Worm (Caenorhabditis elegans) whole organism, young adult: Measurements from ENCODE around the gene ddn-3.

Experiments
- D2030.7 ChIP-seq: fragments of 200-800 bp; sonication (Bioruptor generic); IDR thresholded peaks from 2 replicates; pipeline ENCODE4 v1.3.6; 2022; ENCODE audit warnings: missing genetic modification reagents, missing genetic modification characterization, missing compliant biosample characterization
- F22D6.2 ChIP-seq: sonication (generic microtip); optimal IDR thresholded peaks from 2 replicates; lab custom pipeline; 2016; ENCODE audit warnings: mild to moderate bottlenecking, missing genetic modification characterization, missing compliant biosample characterization
- F23B12.7 ChIP-seq: sonication (generic microtip); optimal IDR thresholded peaks from 2 replicates; lab custom pipeline; 2017; ENCODE audit warnings: missing genetic modification characterization, mild to moderate bottlenecking, missing compliant biosample characterization, antibody characterized with exemption, moderate library complexity; ENCODE audit not compliant: insufficient read depth
- F49E8.2 ChIP-seq: sonication (generic microtip); optimal IDR thresholded peaks from 3 replicates; lab custom pipeline; 2017; ENCODE audit warnings: missing genetic modification characterization, mild to moderate bottlenecking, missing compliant biosample characterization, antibody characterized with exemption, moderate library complexity; ENCODE audit not compliant: insufficient read depth
- K12H6.12 ChIP-seq: fragments of 200-800 bp; sonication (Bioruptor generic); optimal IDR thresholded peaks from 2 replicates; lab custom pipeline; 2018; ENCODE audit warnings: mild to moderate bottlenecking, missing genetic modification characterization, missing compliant biosample characterization
- Y53G8AR.9 ChIP-seq: fragments of 200-800 bp; sonication (Bioruptor generic); conservative IDR thresholded peaks from 2 replicates; pipeline ENCODE4 v1.3.6; 2022; ENCODE audit warnings: missing genetic modification reagents, missing genetic modification characterization, missing compliant biosample characterization
- Y67H2A.10 ChIP-seq: fragments of 200-800 bp; sonication (Bioruptor generic); conservative IDR thresholded peaks from 2 replicates; pipeline ENCODE4 v1.3.6; 2022; ENCODE audit warnings: missing genetic modification reagents, missing genetic modification characterization, missing compliant biosample characterization
- Y79H2A.3 ChIP-seq: fragments of 200-800 bp; sonication (Bioruptor generic); conservative IDR thresholded peaks from 2 replicates; pipeline ENCODE4 v1.3.6; 2022; ENCODE audit warnings: missing genetic modification reagents, missing genetic modification characterization, missing compliant biosample characterization
- Y95B8A.8 ChIP-seq: fragments of 200-800 bp; sonication (Bioruptor generic); IDR thresholded peaks from 2 replicates; pipeline ENCODE4 v1.3.6; 2022; ENCODE audit warnings: missing genetic modification reagents, missing genetic modification characterization, missing compliant biosample characterization
- ama-1 ChIP-seq, 3 experiments: fragments of 150-350 bp in 1 of 3; sonication (generic microtip) in 2 of 3; optimal IDR thresholded peaks; 2 replicates each; lab custom pipeline; 2014 to 2018; ENCODE audit warnings: missing biosample characterization in 2 of 3, missing genetic modification characterization in 2 of 3, missing genetic modification reagents in 2 of 3
- aptf-2 ChIP-seq: fragments of 200-800 bp; sonication (Bioruptor generic); conservative IDR thresholded peaks from 2 replicates; pipeline ENCODE4 v1.3.6; 2022; ENCODE audit warnings: missing genetic modification reagents, missing genetic modification characterization, missing compliant biosample characterization
- attf-6 ChIP-seq: fragments of 200-800 bp; sonication (Bioruptor generic); IDR thresholded peaks from 2 replicates; pipeline ENCODE4 v1.3.6; 2022; ENCODE audit warnings: missing genetic modification reagents, missing genetic modification characterization, missing compliant biosample characterization
- ccch-3 ChIP-seq: fragments of 200-800 bp; sonication (Bioruptor generic); optimal IDR thresholded peaks from 2 replicates; lab custom pipeline; 2018; ENCODE audit warnings: mild to moderate bottlenecking, missing genetic modification characterization, missing compliant biosample characterization
- ceh-100 ChIP-seq: fragments of 200-800 bp; sonication (Bioruptor generic); IDR thresholded peaks from 2 replicates; pipeline ENCODE4 v1.3.6; 2022; ENCODE audit warnings: missing genetic modification reagents, missing genetic modification characterization, missing compliant biosample characterization
- ceh-27 ChIP-seq: fragments of 200-800 bp; sonication (Bioruptor generic); optimal IDR thresholded peaks from 2 replicates; lab custom pipeline; 2018; ENCODE audit warnings: mild to moderate bottlenecking, missing genetic modification characterization, moderate library complexity, missing compliant biosample characterization
- chd-7 ChIP-seq: sonication (generic microtip); optimal IDR thresholded peaks from 2 replicates; lab custom pipeline; 2016; ENCODE audit warnings: mild to moderate bottlenecking, missing genetic modification characterization, moderate library complexity, missing compliant biosample characterization
- dpl-1 ChIP-seq: fragments of 150-350 bp; optimal IDR thresholded peaks from 2 replicates; lab custom pipeline; 2014; ENCODE audit warnings: missing biosample characterization, missing genetic modification reagents, missing genetic modification characterization
- efl-1 ChIP-seq: fragments of 150-350 bp; optimal IDR thresholded peaks from 2 replicates; lab custom pipeline; 2014; ENCODE audit warnings: missing biosample characterization, missing genetic modification reagents, missing genetic modification characterization
- egl-44 ChIP-seq: fragments of 200-800 bp; sonication (Bioruptor generic); IDR thresholded peaks from 2 replicates; pipeline ENCODE4 v1.3.6; 2022; ENCODE audit warnings: missing genetic modification reagents, missing genetic modification characterization, missing compliant biosample characterization
- ets-4 ChIP-seq: fragments of 200-800 bp; sonication (Bioruptor generic); optimal IDR thresholded peaks from 2 replicates; lab custom pipeline; 2018; ENCODE audit warnings: mild to moderate bottlenecking, missing genetic modification characterization, missing compliant biosample characterization
- fkh-3 ChIP-seq: sonication (generic microtip); optimal IDR thresholded peaks from 2 replicates; lab custom pipeline; 2016; ENCODE audit warnings: mild to moderate bottlenecking, missing genetic modification characterization, missing compliant biosample characterization
- gei-17 ChIP-seq: fragments of 200-800 bp; sonication (Bioruptor generic); optimal IDR thresholded peaks from 2 replicates; lab custom pipeline; 2018; ENCODE audit warnings: mild to moderate bottlenecking, missing genetic modification characterization, missing compliant biosample characterization
- hlh-26 ChIP-seq: fragments of 200-800 bp; sonication (Bioruptor generic); conservative IDR thresholded peaks from 2 replicates; pipeline ENCODE4 v1.3.6; 2022; ENCODE audit warnings: missing genetic modification reagents, missing genetic modification characterization, missing compliant biosample characterization
- hsf-1 ChIP-seq: fragments of 200-800 bp; sonication (Bioruptor generic); IDR thresholded peaks from 2 replicates; pipeline ENCODE4 v1.3.6; 2022; ENCODE audit warnings: missing genetic modification reagents, missing genetic modification characterization, missing compliant biosample characterization
- let-526 ChIP-seq: fragments of 200-800 bp; sonication (Bioruptor generic); IDR thresholded peaks from 2 replicates; pipeline ENCODE4 v1.3.6; 2022; ENCODE audit warnings: missing genetic modification reagents, missing genetic modification characterization, missing compliant biosample characterization
- lin-26 ChIP-seq: fragments of 200-800 bp; sonication (Bioruptor generic); IDR thresholded peaks from 2 replicates; pipeline ENCODE4 v1.3.6; 2022; ENCODE audit warnings: missing genetic modification reagents, missing genetic modification characterization, missing compliant biosample characterization
- lin-35 ChIP-seq, 3 experiments: fragments of 150-350 bp in 2 of 3; sonication (generic microtip) in 1 of 3; optimal IDR thresholded peaks; 2 replicates each; lab custom pipeline; 2014 to 2018; ENCODE audit warnings: missing biosample characterization in 3 of 3, missing genetic modification characterization in 3 of 3, missing genetic modification reagents in 3 of 3
- lsy-27 ChIP-seq: sonication (generic microtip); optimal IDR thresholded peaks from 2 replicates; lab custom pipeline; 2017; ENCODE audit warnings: missing genetic modification characterization, mild to moderate bottlenecking, missing compliant biosample characterization, antibody characterized with exemption, missing genotype, borderline replicate concordance; ENCODE audit not compliant: insufficient read depth
- madf-10 ChIP-seq: sonication (generic microtip); optimal IDR thresholded peaks from 2 replicates; lab custom pipeline; 2016; ENCODE audit warnings: mild to moderate bottlenecking, missing genetic modification characterization, missing compliant biosample characterization
- mes-4 ChIP-seq: sonication (generic microtip); optimal IDR thresholded peaks from 2 replicates; lab custom pipeline; 2016; ENCODE audit warnings: missing genotype, missing genetic modification characterization, missing compliant biosample characterization
- nhr-179 ChIP-seq: sonication (generic microtip); optimal IDR thresholded peaks from 2 replicates; lab custom pipeline; 2016; ENCODE audit warnings: mild to moderate bottlenecking, missing genetic modification characterization, missing compliant biosample characterization
- nhr-80 ChIP-seq: sonication (generic microtip); optimal IDR thresholded peaks from 2 replicates; lab custom pipeline; 2016; ENCODE audit warnings: missing genetic modification characterization, missing compliant biosample characterization
- nhr-90 ChIP-seq: sonication (generic microtip); optimal IDR thresholded peaks from 2 replicates; lab custom pipeline; 2016; ENCODE audit warnings: missing genotype, mild to moderate bottlenecking, missing genetic modification characterization, missing compliant biosample characterization
- pbrm-1 ChIP-seq: fragments of 200-800 bp; sonication (Bioruptor generic); IDR thresholded peaks from 2 replicates; pipeline ENCODE4 v1.3.6; 2022; ENCODE audit warnings: missing genetic modification reagents, missing genetic modification characterization, missing compliant biosample characterization
- rec-8 ChIP-seq, 2 experiments: sonication (generic microtip); optimal IDR thresholded peaks; 2 replicates each; lab custom pipeline; 2016; ENCODE audit warnings: mild to moderate bottlenecking in 2 of 2, missing genetic modification characterization in 2 of 2, missing genetic modification reagents in 2 of 2, missing genotype in 2 of 2, missing biosample characterization in 1 of 2, missing compliant biosample characterization in 1 of 2, moderate library complexity in 1 of 2
- repo-1 ChIP-seq: sonication (generic microtip); optimal IDR thresholded peaks from 2 replicates; lab custom pipeline; 2017; ENCODE audit warnings: mild to moderate bottlenecking, missing genetic modification characterization, missing compliant biosample characterization
- rpc-1 ChIP-seq, 2 experiments: fragments of 150-350 bp in 1 of 2; sonication (generic microtip) in 1 of 2; optimal IDR thresholded peaks; 2 replicates each; lab custom pipeline; 2014 to 2018; ENCODE audit warnings: missing biosample characterization in 1 of 2, missing genetic modification characterization in 1 of 2, missing genetic modification reagents in 1 of 2, missing genotype in 1 of 2
- sdz-38 ChIP-seq: sonication (generic microtip); optimal IDR thresholded peaks from 2 replicates; lab custom pipeline; 2016; ENCODE audit warnings: missing genotype, missing genetic modification characterization, missing compliant biosample characterization
- somi-1 ChIP-seq: fragments of 200-800 bp; sonication (Bioruptor generic); optimal IDR thresholded peaks from 2 replicates; lab custom pipeline; 2018; ENCODE audit warnings: mild to moderate bottlenecking, missing genetic modification characterization, missing compliant biosample characterization
- sptf-2 ChIP-seq: fragments of 200-800 bp; sonication (Bioruptor generic); optimal IDR thresholded peaks from 2 replicates; lab custom pipeline; 2018; ENCODE audit warnings: mild to moderate bottlenecking, missing genetic modification characterization, missing compliant biosample characterization
- tbx-9 ChIP-seq: sonication (generic microtip); optimal IDR thresholded peaks from 2 replicates; lab custom pipeline; 2016; ENCODE audit warnings: borderline replicate concordance, missing genetic modification characterization, inconsistent platforms, missing compliant biosample characterization
- tlf-1 ChIP-seq: fragments of 200-800 bp; sonication (Bioruptor generic); optimal IDR thresholded peaks from 2 replicates; lab custom pipeline; 2018; ENCODE audit warnings: mild to moderate bottlenecking, missing genetic modification characterization, missing compliant biosample characterization
- zfh-2 ChIP-seq: fragments of 200-800 bp; sonication (Bioruptor generic); conservative IDR thresholded peaks from 2 replicates; pipeline ENCODE4 v1.3.6; 2022; ENCODE audit warnings: missing genetic modification reagents, missing genetic modification characterization, missing compliant biosample characterization
- ztf-18 ChIP-seq: sonication (generic microtip); optimal IDR thresholded peaks from 2 replicates; lab custom pipeline; 2016; ENCODE audit warnings: missing genotype, mild to moderate bottlenecking, missing genetic modification characterization, missing compliant biosample characterization
- ztf-22 ChIP-seq: fragments of 200-800 bp; sonication (Bioruptor generic); optimal IDR thresholded peaks from 2 replicates; lab custom pipeline; 2018; ENCODE audit warnings: mild to moderate bottlenecking, missing genetic modification characterization, moderate library complexity, missing compliant biosample characterization

The ddn-3 gene

DNA sequence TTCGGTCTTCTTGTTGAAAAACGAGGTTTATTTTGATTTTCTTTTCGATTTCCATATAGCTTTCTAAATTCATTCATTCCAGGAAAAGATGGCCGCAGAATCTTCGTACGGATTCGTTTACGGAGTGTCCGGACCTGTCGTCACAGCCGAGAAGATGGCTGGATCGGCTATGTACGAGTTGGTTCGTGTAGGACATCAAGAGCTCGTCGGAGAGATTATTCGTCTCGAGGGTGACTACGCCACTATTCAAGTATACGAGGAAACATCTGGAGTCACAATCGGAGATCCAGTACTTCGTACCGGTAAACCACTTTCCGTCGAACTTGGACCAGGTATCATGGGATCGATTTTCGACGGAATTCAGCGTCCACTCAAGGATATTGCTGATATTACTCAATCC lies 40.6 kb upstream of the ddn-3 start, which contains the start of gene vha-13:
Gene vha-13 (plus strand): TSS at position 81 of the 400 bp plus-strand sequence.
- TF ChIP-seq hsf-1 (GFP tag; lab: Robert Waterston, UW) (peak; percentile 35; the same call in 1 of the 2 replicates), fkh-3 (tag; lab: Kevin White, UChicago) (no peak)

DNA sequence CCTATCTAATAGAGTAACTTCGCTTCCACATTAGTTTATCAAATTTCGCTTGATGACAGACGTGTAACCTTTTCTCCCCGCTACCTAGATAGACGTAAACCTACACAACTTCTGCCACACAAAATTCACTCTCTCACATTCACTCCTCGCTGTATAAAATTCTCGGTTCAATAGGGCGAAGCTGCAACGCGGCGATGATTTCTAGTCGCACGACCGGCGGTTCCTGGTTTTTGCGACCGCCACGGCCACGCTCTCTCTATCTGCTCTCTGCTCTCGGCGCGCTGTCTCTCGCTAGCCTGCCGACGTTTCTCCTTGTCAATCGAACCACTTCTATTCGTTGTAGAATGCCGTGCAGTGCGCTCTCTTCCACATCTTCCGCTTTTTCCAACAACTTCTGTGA lies 39.9 kb upstream of the ddn-3 start:
- TF ChIP-seq nhr-179 (no peak), somi-1 (GFP tag; lab: Kevin White, UChicago) (no peak), sptf-2 (no peak), tbx-9 (tag; lab: Kevin White, UChicago) (no peak), D2030.7 (GFP tag; lab: Robert Waterston, UW) (no peak), mes-4 (no peak), ets-4 (GFP tag; lab: Kevin White, UChicago) (peak; percentile 84), ceh-27 (GFP tag; lab: Kevin White, UChicago) (peak; percentile 87), repo-1 (peak; percentile 33), Y95B8A.8 (GFP tag; lab: Robert Waterston, UW) (no peak), F49E8.2 (tag; lab: Kevin White, UChicago) (no peak), lin-26 (peak; percentile 74), Y79H2A.3 (no peak), chd-7 (tag; lab: Kevin White, UChicago) (peak; percentile 23), attf-6 (GFP tag; lab: Robert Waterston, UW) (no peak), egl-44 (GFP tag; lab: Robert Waterston, UW) (peak; percentile 65), aptf-2 (0 out of 2 replicates have a peak, but pooled peaks have one; percentile 16), ztf-22 (peak; percentile 36), nhr-90 (tag; lab: Kevin White, UChicago) (peak; percentile 80), ztf-18 (tag; lab: Kevin White, UChicago) (peak; percentile 86), K12H6.12 (peak; percentile 67), madf-10 (tag; lab: Kevin White, UChicago) (peak; percentile 98), efl-1 (peak; percentile 44), tlf-1 (GFP tag; lab: Kevin White, UChicago) (no peak), nhr-80 (tag; lab: Kevin White, UChicago) (peak; percentile 99), lsy-27 (tag; lab: Kevin White, UChicago) (no peak), zfh-2 (peak; percentile 99), Y53G8AR.9 (GFP tag; lab: Robert Waterston, UW) (peak; percentile 55), F22D6.2 (tag; lab: Kevin White, UChicago) (no peak), sdz-38 (tag; lab: Kevin White, UChicago) (no peak), hlh-26 (no peak), rec-8 (tag; optimal IDR thresholded peaks at IDR 0.05; lab: Kevin White, UChicago) (no peak), ama-1 (optimal IDR thresholded peaks at IDR 0.05; lab: Kevin White, UChicago) (no peak), ama-1 (GFP tag; optimal IDR thresholded peaks at IDR 0.05; lab: Kevin White, UChicago) (peak in 1 of 2 experiments; percentile 23), pbrm-1 (peak; percentile 68; the same call in 1 of the 2 replicates), dpl-1 (peak; percentile 1), Y67H2A.10 (GFP tag; lab: Robert Waterston, UW) (peak; percentile 85), lin-35 (GFP tag; optimal IDR thresholded peaks at IDR 0.05; lab: Kevin White, UChicago) (peak in 1 of 3 experiments; percentile 69), let-526 (GFP tag; lab: Robert Waterston, UW) (0 out of 2 replicates have a peak, but pooled peaks have one; percentile 38), fkh-3 (tag; lab: Kevin White, UChicago) (no peak), gei-17 (GFP tag; lab: Kevin White, UChicago) (no peak), ceh-100 (GFP tag; lab: Robert Waterston, UW) (peak; percentile 70), ccch-3 (no peak), F23B12.7 (tag; lab: Kevin White, UChicago) (no peak), rpc-1 (optimal IDR thresholded peaks at IDR 0.05; lab: Kevin White, UChicago) (no peak), rpc-1 (tag; optimal IDR thresholded peaks at IDR 0.05; lab: Kevin White, UChicago) (no peak)
